Worm (Caenorhabditis elegans) whole organism, L4 larva: ENCODE results near the gene mpc-1.

Experiments
- D1046.2 ChIP-seq: fragments of 200-800 bp; sonication (Bioruptor generic); IDR thresholded peaks from 2 replicates; pipeline ENCODE4 v1.3.6; 2022; ENCODE audit warnings: missing genetic modification characterization, missing compliant biosample characterization
- F10B5.3 ChIP-seq: sonication (generic microtip); optimal IDR thresholded peaks from 2 replicates; lab custom pipeline; 2016; ENCODE audit warnings: mild to moderate bottlenecking, missing genetic modification characterization, missing compliant biosample characterization
- F26F4.8 ChIP-seq: fragments of 200-800 bp; sonication (Bioruptor generic); conservative IDR thresholded peaks from 2 replicates; pipeline ENCODE4 v1.3.6; 2022; ENCODE audit warnings: missing genetic modification characterization, missing compliant biosample characterization
- F37D6.2 ChIP-seq: sonication (generic microtip); optimal IDR thresholded peaks from 2 replicates; lab custom pipeline; 2016; ENCODE audit warnings: mild to moderate bottlenecking, missing genetic modification characterization, missing compliant biosample characterization
- R02D3.7 ChIP-seq: fragments of 150-350 bp; sonication (generic microtip); optimal IDR thresholded peaks from 3 replicates; lab custom pipeline; 2014; ENCODE audit warnings: missing biosample characterization, missing genetic modification characterization
- T26A8.4 ChIP-seq: fragments of 200-800 bp; sonication (Bioruptor generic); IDR thresholded peaks from 2 replicates; pipeline ENCODE4 v1.3.6; 2022; ENCODE audit warnings: missing genetic modification characterization, missing compliant biosample characterization
- Y105C5A.15 ChIP-seq: fragments of 200-800 bp; sonication (Bioruptor generic); IDR thresholded peaks from 2 replicates; pipeline ENCODE4 v1.3.6; 2022; ENCODE audit warnings: missing genetic modification characterization, missing compliant biosample characterization
- Y48G9A.11 ChIP-seq: fragments of 200-800 bp; sonication (Bioruptor generic); IDR thresholded peaks from 2 replicates; pipeline ENCODE4 v1.3.6; 2022; ENCODE audit warnings: missing genetic modification reagents, missing genetic modification characterization, missing compliant biosample characterization
- ZK337.2 ChIP-seq: fragments of 200-800 bp; sonication (Bioruptor generic); IDR thresholded peaks from 2 replicates; pipeline ENCODE4 v1.3.6; 2022; ENCODE audit warnings: missing genetic modification reagents, missing genetic modification characterization, missing compliant biosample characterization
- aha-1 ChIP-seq: fragments of 150-350 bp; peaks from one replicate; lab custom pipeline; 2014; ENCODE audit warnings: missing biosample characterization, missing genetic modification characterization
- arid-1 ChIP-seq: fragments of 200-800 bp; sonication (Bioruptor generic); conservative IDR thresholded peaks from 2 replicates; pipeline ENCODE4 v1.3.6; 2022; ENCODE audit warnings: missing genetic modification reagents, missing genetic modification characterization, missing compliant biosample characterization
- attf-4 ChIP-seq: sonication (generic microtip); optimal IDR thresholded peaks from 3 replicates; lab custom pipeline; 2017; ENCODE audit warnings: missing biosample characterization, missing genetic modification characterization
- ceh-20 ChIP-seq: fragments of 200-800 bp; sonication (Bioruptor generic); IDR thresholded peaks from 2 replicates; pipeline ENCODE4 v1.3.6; 2022; ENCODE audit warnings: missing genetic modification reagents, missing genetic modification characterization, missing compliant biosample characterization
- ceh-28 ChIP-seq: fragments of 150-350 bp; optimal IDR thresholded peaks from 2 replicates; lab custom pipeline; 2014; ENCODE audit warnings: missing biosample characterization, missing genetic modification reagents, missing genetic modification characterization
- ces-1 ChIP-seq: fragments of 150-350 bp; sonication (generic microtip); optimal IDR thresholded peaks from 4 replicates; lab custom pipeline; 2014; ENCODE audit warnings: missing biosample characterization, missing genetic modification reagents, missing genetic modification characterization
- cey-2 ChIP-seq: sonication (generic microtip); optimal IDR thresholded peaks from 3 replicates; lab custom pipeline; 2017; ENCODE audit warnings: missing genetic modification characterization, mild to moderate bottlenecking, missing compliant biosample characterization, antibody characterized with exemption, borderline replicate concordance; ENCODE audit not compliant: insufficient read depth
- daf-19 ChIP-seq: fragments of 200-800 bp; sonication (Bioruptor generic); conservative IDR thresholded peaks from 2 replicates; pipeline ENCODE4 v1.3.6; 2022; ENCODE audit warnings: missing genetic modification characterization, missing compliant biosample characterization
- dmd-8 ChIP-seq: fragments of 200-800 bp; sonication (Bioruptor generic); IDR thresholded peaks from 2 replicates; pipeline ENCODE4 v1.3.6; 2022; ENCODE audit warnings: missing genetic modification characterization, missing compliant biosample characterization
- dmd-9 ChIP-seq: fragments of 200-800 bp; sonication (Bioruptor generic); IDR thresholded peaks from 2 replicates; pipeline ENCODE4 v1.3.6; 2022; ENCODE audit warnings: missing genetic modification reagents, missing genetic modification characterization, missing compliant biosample characterization
- dve-1 ChIP-seq: sonication (generic microtip); optimal IDR thresholded peaks from 2 replicates; lab custom pipeline; 2017; ENCODE audit warnings: antibody characterized with exemption, mild to moderate bottlenecking, missing genetic modification characterization, missing compliant biosample characterization; ENCODE audit not compliant: insufficient read depth
- egl-43 ChIP-seq: fragments of 200-800 bp; sonication (Bioruptor generic); IDR thresholded peaks from 2 replicates; pipeline ENCODE4 v1.3.6; 2022; ENCODE audit warnings: missing genetic modification reagents, missing genetic modification characterization, missing compliant biosample characterization
- fkh-10 ChIP-seq: fragments of 150-350 bp; optimal IDR thresholded peaks from 2 replicates; lab custom pipeline; 2014; ENCODE audit warnings: missing biosample characterization, missing genetic modification reagents, missing genetic modification characterization
- fos-1 ChIP-seq: fragments of 150-350 bp; optimal IDR thresholded peaks from 2 replicates; lab custom pipeline; 2014; ENCODE audit warnings: missing biosample characterization, missing genetic modification characterization
- gei-8 ChIP-seq: fragments of 200-800 bp; sonication (Bioruptor generic); optimal IDR thresholded peaks from 2 replicates; lab custom pipeline; 2018; ENCODE audit warnings: mild to moderate bottlenecking, missing genetic modification characterization, missing compliant biosample characterization
- hif-1 ChIP-seq, 2 experiments: sonication (generic microtip); optimal IDR thresholded peaks; 2 replicates each; lab custom pipeline; 2016 to 2017; ENCODE audit warnings: missing compliant biosample characterization in 2 of 2, missing genetic modification characterization in 2 of 2, missing genetic modification reagents in 2 of 2, missing genotype in 2 of 2, mild to moderate bottlenecking in 1 of 2
- lim-7 ChIP-seq: fragments of 200-800 bp; sonication (Bioruptor generic); IDR thresholded peaks from 2 replicates; pipeline ENCODE4 v1.3.6; 2022; ENCODE audit warnings: missing genetic modification characterization, missing compliant biosample characterization
- lin-29 ChIP-seq: fragments of 200-800 bp; sonication (Bioruptor generic); IDR thresholded peaks from 2 replicates; pipeline ENCODE4 v1.3.6; 2022; ENCODE audit warnings: missing genetic modification reagents, missing genetic modification characterization, missing compliant biosample characterization
- lin-38 ChIP-seq: fragments of 200-800 bp; sonication (Bioruptor generic); IDR thresholded peaks from 2 replicates; pipeline ENCODE4 v1.3.6; 2022; ENCODE audit warnings: missing genetic modification reagents, missing genetic modification characterization, missing compliant biosample characterization
- lsy-2 ChIP-seq, 2 experiments: fragments of 150-350 bp in 1 of 2; sonication (generic microtip) in 1 of 2; optimal IDR thresholded peaks; 2 replicates each; lab custom pipeline; 2014 to 2017; ENCODE audit warnings: missing biosample characterization in 2 of 2, missing genetic modification characterization in 2 of 2
- mdl-1 ChIP-seq, 2 experiments: fragments of 150-350 bp in 1 of 2; sonication (generic microtip) in 1 of 2; optimal IDR thresholded peaks; 2 replicates each; lab custom pipeline; 2014 to 2017; ENCODE audit warnings: missing biosample characterization in 2 of 2, missing genetic modification characterization in 2 of 2
- mdt-29 ChIP-seq: fragments of 200-800 bp; sonication (Bioruptor generic); IDR thresholded peaks from 2 replicates; pipeline ENCODE4 v1.3.6; 2022; ENCODE audit warnings: missing genetic modification reagents, missing genetic modification characterization, missing compliant biosample characterization
- mep-1 ChIP-seq: fragments of 150-350 bp; sonication (generic microtip); optimal IDR thresholded peaks from 3 replicates; lab custom pipeline; 2014; ENCODE audit warnings: missing biosample characterization, missing genetic modification characterization
- mxl-2 ChIP-seq: fragments of 200-800 bp; sonication (Bioruptor generic); conservative IDR thresholded peaks from 2 replicates; pipeline ENCODE4 v1.3.6; 2022; ENCODE audit warnings: missing genetic modification reagents, missing genetic modification characterization, missing compliant biosample characterization
- mxl-3 ChIP-seq: fragments of 200-800 bp; sonication (Bioruptor generic); optimal IDR thresholded peaks from 2 replicates; lab custom pipeline; 2018; ENCODE audit warnings: mild to moderate bottlenecking, missing genetic modification characterization, missing compliant biosample characterization
- nhr-10 ChIP-seq: fragments of 150-350 bp; optimal IDR thresholded peaks from 2 replicates; lab custom pipeline; 2014; ENCODE audit warnings: missing biosample characterization, missing genetic modification characterization
- nhr-11 ChIP-seq: fragments of 150-350 bp; optimal IDR thresholded peaks from 2 replicates; lab custom pipeline; 2014; ENCODE audit warnings: missing biosample characterization, missing genetic modification characterization
- nhr-25 ChIP-seq: sonication (generic microtip); optimal IDR thresholded peaks from 2 replicates; lab custom pipeline; 2017; ENCODE audit warnings: missing genetic modification characterization, mild to moderate bottlenecking, missing compliant biosample characterization, antibody characterized with exemption, moderate library complexity, borderline replicate concordance; ENCODE audit not compliant: insufficient read depth
- nhr-48 ChIP-seq: sonication (generic microtip); optimal IDR thresholded peaks from 2 replicates; lab custom pipeline; 2016; ENCODE audit warnings: mild to moderate bottlenecking, missing genetic modification characterization, missing compliant biosample characterization
- nhr-77 ChIP-seq: fragments of 150-350 bp; optimal IDR thresholded peaks from 2 replicates; lab custom pipeline; 2014; ENCODE audit warnings: missing biosample characterization, missing genetic modification characterization
- rbr-2 ChIP-seq: sonication (generic microtip); optimal IDR thresholded peaks from 2 replicates; lab custom pipeline; 2016; ENCODE audit warnings: missing genotype, missing genetic modification characterization, missing compliant biosample characterization
- saeg-2 ChIP-seq: fragments of 200-800 bp; sonication (Bioruptor generic); IDR thresholded peaks from 2 replicates; pipeline ENCODE4 v1.3.6; 2022; ENCODE audit warnings: missing genetic modification reagents, missing genetic modification characterization, missing compliant biosample characterization
- sdz-12 ChIP-seq: fragments of 200-800 bp; sonication (Bioruptor generic); optimal IDR thresholded peaks from 2 replicates; lab custom pipeline; 2018; ENCODE audit warnings: mild to moderate bottlenecking, missing genetic modification characterization, missing compliant biosample characterization
- set-16 ChIP-seq: fragments of 200-800 bp; sonication (Bioruptor generic); IDR thresholded peaks from 2 replicates; pipeline ENCODE4 v1.3.6; 2022; ENCODE audit warnings: missing genetic modification reagents, missing genetic modification characterization, missing compliant biosample characterization
- skn-1 ChIP-seq: fragments of 150-350 bp; optimal IDR thresholded peaks from 2 replicates; lab custom pipeline; 2014; ENCODE audit warnings: missing biosample characterization, missing genetic modification characterization
- snpc-4 ChIP-seq: fragments of 150-350 bp; optimal IDR thresholded peaks from 2 replicates; lab custom pipeline; 2014; ENCODE audit warnings: missing biosample characterization, missing genetic modification characterization
- spr-1 ChIP-seq: sonication (generic microtip); optimal IDR thresholded peaks from 2 replicates; lab custom pipeline; 2016; ENCODE audit warnings: mild to moderate bottlenecking, missing genetic modification characterization, missing compliant biosample characterization
- tag-97 ChIP-seq: fragments of 200-800 bp; sonication (Bioruptor generic); IDR thresholded peaks from 2 replicates; pipeline ENCODE4 v1.3.6; 2022; ENCODE audit warnings: missing genetic modification characterization, missing compliant biosample characterization
- unc-39 ChIP-seq: sonication (generic microtip); optimal IDR thresholded peaks from 2 replicates; lab custom pipeline; 2017; ENCODE audit warnings: missing biosample characterization, missing genetic modification characterization
- zfp-3 ChIP-seq: fragments of 200-800 bp; sonication (Bioruptor generic); conservative IDR thresholded peaks from 2 replicates; pipeline ENCODE4 v1.3.6; 2022; ENCODE audit warnings: missing genetic modification reagents, missing genetic modification characterization, missing compliant biosample characterization
- zip-2 ChIP-seq: fragments of 150-350 bp; optimal IDR thresholded peaks from 2 replicates; lab custom pipeline; 2014; ENCODE audit warnings: missing biosample characterization, missing genetic modification characterization
- ztf-11 ChIP-seq: fragments of 150-350 bp; optimal IDR thresholded peaks from 2 replicates; lab custom pipeline; 2014; ENCODE audit warnings: missing biosample characterization, missing genetic modification characterization
- ztf-7 ChIP-seq: fragments of 150-350 bp; optimal IDR thresholded peaks from 2 replicates; lab custom pipeline; 2014; ENCODE audit warnings: missing biosample characterization, missing genetic modification characterization

Gene mpc-1

DNA sequence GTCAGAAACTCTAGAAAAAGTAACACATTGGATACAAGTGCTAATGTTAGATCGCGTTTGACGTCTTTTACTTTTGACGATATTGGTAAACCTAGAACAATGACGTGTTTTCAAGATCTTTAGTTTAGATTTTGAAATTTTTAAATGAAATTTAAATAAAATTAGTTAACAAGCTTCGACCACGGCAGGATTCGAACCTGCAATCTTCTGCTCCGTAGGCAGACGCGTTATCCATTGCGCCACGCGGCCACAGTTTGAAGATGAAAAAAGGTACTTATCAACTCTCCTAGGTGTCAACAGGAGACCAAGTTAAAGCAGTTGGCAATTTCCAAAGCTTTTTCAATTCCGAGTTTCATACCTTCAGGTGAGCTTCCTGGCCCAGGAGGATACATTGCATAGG lies 36.1 kb downstream of the mpc-1 start (continued):
- TF ChIP-seq mdl-1 (tag; optimal IDR thresholded peaks at IDR 0.05; lab: Kevin White, UChicago) (no peak), snpc-4 (tag; lab: Kevin White, UChicago) (no peak), mxl-2 (GFP tag; lab: Robert Waterston, UW) (no peak), ceh-20 (GFP tag; lab: Robert Waterston, UW) (no peak), dmd-9 (no peak), zip-2 (tag; lab: Kevin White, UChicago) (no peak), F37D6.2 (no peak), lin-38 (GFP tag; lab: Robert Waterston, UW) (peak; percentile 63), R02D3.7 (no peak), dve-1 (tag; lab: Kevin White, UChicago) (peak; percentile 44), F10B5.3 (no peak), arid-1 (GFP tag; lab: Robert Waterston, UW) (peak; percentile 71), ces-1 (GFP tag; lab: Kevin White, UChicago) (no peak), rbr-2 (no peak), T26A8.4 (GFP tag; lab: Robert Waterston, UW) (no peak), Y105C5A.15 (no peak), daf-19 (GFP tag; lab: Robert Waterston, UW) (peak; percentile 46; the same call in 1 of the 2 replicates), spr-1 (no peak), gei-8 (no peak), F26F4.8 (GFP tag; lab: Robert Waterston, UW) (0 out of 2 replicates have a peak, but pooled peaks have one; percentile 28), lin-29 (no peak), nhr-48 (tag; lab: Kevin White, UChicago) (peak; percentile 12), zfp-3 (no peak), nhr-25 (no peak), ztf-7 (tag; lab: Kevin White, UChicago) (no peak), mep-1 (no peak), fkh-10 (GFP tag; lab: Kevin White, UChicago) (no peak), ceh-28 (tag; lab: Kevin White, UChicago) (no peak), attf-4 (tag; lab: Kevin White, UChicago) (no peak), aha-1 (tag; lab: Kevin White, UChicago) (no peak), unc-39 (tag; lab: Kevin White, UChicago) (no peak), saeg-2 (GFP tag; lab: Robert Waterston, UW) (no peak), nhr-10 (tag; lab: Kevin White, UChicago) (no peak), Y48G9A.11 (GFP tag; lab: Robert Waterston, UW) (no peak), ztf-11 (no peak), ZK337.2 (no peak), lim-7 (GFP tag; lab: Robert Waterston, UW) (peak; percentile 61; the same call in 1 of the 2 replicates), sdz-12 (no peak), egl-43 (GFP tag; lab: Robert Waterston, UW) (0 out of 2 replicates have a peak, but pooled peaks have one; percentile 41), fos-1 (no peak), mxl-3 (GFP tag; lab: Kevin White, UChicago) (no peak), lsy-2 (tag; optimal IDR thresholded peaks at IDR 0.05; lab: Kevin White, UChicago) (no peak), set-16 (no peak), skn-1 (tag; lab: Kevin White, UChicago) (no peak), hif-1 (tag; optimal IDR thresholded peaks at IDR 0.05; lab: Kevin White, UChicago) (no peak), cey-2 (no peak), tag-97 (GFP tag; lab: Robert Waterston, UW) (no peak), nhr-11 (tag; lab: Kevin White, UChicago) (no peak), D1046.2 (GFP tag; lab: Robert Waterston, UW) (0 out of 2 replicates have a peak, but pooled peaks have one; percentile 70), nhr-77 (tag; lab: Kevin White, UChicago) (no peak), dmd-8 (0 out of 2 replicates have a peak, but pooled peaks have one; percentile 60), mdt-29 (GFP tag; lab: Robert Waterston, UW) (0 out of 2 replicates have a peak, but pooled peaks have one; percentile 7)
